Worm (Caenorhabditis elegans): Measurements from ENCODE around the gene ser-1.

Gene ser-1

ce11 chrX:16629773-16630172, 50.2 kb downstream of the ser-1 start (continued):
- no peak for TF ChIP-seq mes-4 (tag; optimal IDR thresholded peaks at IDR 0.05)
- no peak for TF ChIP-seq bed-2 (GFP tag; IDR thresholded peaks at IDR 0.05)
- TF ChIP-seq mxl-1 (tag; optimal IDR thresholded peaks at IDR 0.05) = no peak
- TF ChIP-seq ztf-25 (GFP tag; IDR thresholded peaks at IDR 0.05) = no peak
- TF ChIP-seq xnd-1 (tag; optimal IDR thresholded peaks at IDR 0.05) = no peak
- no peak for TF ChIP-seq lin-40 (tag; optimal IDR thresholded peaks at IDR 0.05)
- TF ChIP-seq die-1 (tag; optimal IDR thresholded peaks at IDR 0.05) = no peak
- TF ChIP-seq hmg-20 (GFP tag; IDR thresholded peaks at IDR 0.05) = no peak

DNA sequence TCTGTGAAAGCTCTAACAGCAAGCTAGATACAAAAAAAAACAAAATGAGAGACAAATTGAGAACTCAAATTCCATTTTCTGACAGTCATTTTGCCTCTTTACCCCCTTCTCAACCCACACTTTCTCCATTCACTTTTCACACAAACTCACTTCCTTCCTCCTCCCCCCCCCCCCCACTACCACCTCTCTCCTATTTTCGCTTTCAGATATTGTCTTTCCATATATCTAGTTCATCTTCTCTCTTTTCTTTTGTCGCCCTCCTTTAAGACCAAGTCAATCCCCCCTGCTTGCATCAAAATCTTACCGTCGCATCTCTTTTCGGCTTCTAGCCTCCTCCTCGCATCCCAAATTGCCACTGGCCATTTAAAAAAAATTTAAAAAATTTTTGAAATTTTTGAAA, 52.3 kb downstream of the ser-1 start:
- TF ChIP-seq nhr-80 (tag; optimal IDR thresholded peaks at IDR 0.05) (no peak), egrh-3 (GFP tag; IDR thresholded peaks at IDR 0.05) (no peak), egl-44 (GFP tag; IDR thresholded peaks at IDR 0.05) (no peak), egl-18 (GFP tag; IDR thresholded peaks at IDR 0.05) (no peak), F10E7.11 (tag; optimal IDR thresholded peaks at IDR 0.05) (no peak), nfya-1 (tag; optimal IDR thresholded peaks at IDR 0.05; ENCODE audit: borderline replicate concordance, insufficient read depth) (no peak), hrde-1 (tag; optimal IDR thresholded peaks at IDR 0.05; ENCODE audit: borderline replicate concordance) (no peak), lsl-1 (GFP tag; optimal IDR thresholded peaks at IDR 0.05) (no peak), tbx-9 (tag; optimal IDR thresholded peaks at IDR 0.05; ENCODE audit: borderline replicate concordance) (no peak), nfya-2 (GFP tag; IDR thresholded peaks at IDR 0.05) (no peak), aptf-2 (GFP tag; conservative IDR thresholded peaks at IDR 0.05) (no peak), Y79H2A.3 (GFP tag; conservative IDR thresholded peaks at IDR 0.05) (no peak), lag-1 (GFP tag; IDR thresholded peaks at IDR 0.05) (no peak)

DNA sequence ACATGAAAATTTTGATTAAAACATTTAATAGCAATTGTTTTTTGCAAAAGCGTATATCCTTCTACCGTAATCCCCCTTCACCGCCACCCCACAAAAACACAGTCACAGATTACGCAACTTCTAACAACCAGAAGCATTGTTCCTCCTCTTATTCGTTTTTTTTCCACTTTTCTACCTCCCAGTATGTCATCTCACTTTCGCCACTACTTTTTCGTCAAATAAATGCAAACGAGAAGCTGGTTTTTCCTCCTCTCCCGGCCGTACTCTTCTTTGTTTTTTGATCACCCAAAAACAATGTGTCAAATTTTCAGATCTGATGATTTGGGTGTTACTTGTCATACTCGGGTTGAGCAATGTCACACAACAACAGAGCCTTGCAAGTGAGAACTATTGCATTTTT, 53.5 kb downstream of the ser-1 start, which contains the start of gene C06G1.1:
C06G1.1 (plus strand) TSS at position 301 of the 400 bp plus-strand sequence.
- TF ChIP-seq mcd-1 (GFP tag; IDR thresholded peaks at IDR 0.05) (no peak), Y53G8AR.9 (GFP tag; conservative IDR thresholded peaks at IDR 0.05) (no peak), cebp-1 (GFP tag; IDR thresholded peaks at IDR 0.05) (no peak), cebp-1 (tag; optimal IDR thresholded peaks at IDR 0.05) (no peak), tbp1 (GFP tag; optimal IDR thresholded peaks at IDR 0.05) (no peak), snpc-1.1 (tag; optimal IDR thresholded peaks at IDR 0.05; ENCODE audit: insufficient read depth) (no peak), B0019.2 (GFP tag; conservative IDR thresholded peaks at IDR 0.05) (no peak), ztf-26 (tag; optimal IDR thresholded peaks at IDR 0.05) (no peak), F37B4.10 (GFP tag; IDR thresholded peaks at IDR 0.05) (no peak)

ce11 chrX:16634103-16634502, 54.6 kb downstream of the ser-1 start:
- TF ChIP-seq nhr-80 (tag; optimal IDR thresholded peaks at IDR 0.05) (peak; percentile 21), dpl-1 (GFP tag; optimal IDR thresholded peaks at IDR 0.05) (no peak)

DNA sequence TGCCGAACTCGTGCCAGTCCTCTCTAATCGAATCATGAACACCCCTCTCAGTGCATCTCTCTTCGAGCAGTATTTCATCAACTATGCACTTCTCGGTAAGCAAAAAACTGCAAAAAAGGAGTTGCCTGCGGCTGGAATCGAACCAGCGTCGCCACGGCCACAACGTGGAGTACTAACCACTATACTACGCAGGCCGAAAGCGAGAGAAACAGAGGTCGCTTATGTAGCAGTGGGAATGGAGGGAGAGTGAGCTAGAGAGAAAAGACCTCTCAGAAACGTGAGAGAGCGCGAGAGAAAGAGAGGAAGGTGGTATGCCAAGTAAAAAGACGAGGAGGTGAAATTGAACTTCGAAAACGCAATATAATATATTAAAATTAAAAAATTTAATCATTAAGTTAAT, 55.2 kb downstream of the ser-1 start:
- TF ChIP-seq egl-18 (GFP tag; IDR thresholded peaks at IDR 0.05) = peak; percentile 69; the same call in 1 of the 2 replicates
- TF ChIP-seq nhr-90 (tag; optimal IDR thresholded peaks at IDR 0.05) = peak; percentile 80
- no peak; the same call in 1 of the 2 replicates for TF ChIP-seq madf-6 (GFP tag; IDR thresholded peaks at IDR 0.05)
- peak; percentile 22 for TF ChIP-seq ceh-79 (tag; optimal IDR thresholded peaks at IDR 0.05)
- TF ChIP-seq athp-1 (tag; optimal IDR thresholded peaks at IDR 0.05) = peak; percentile 58
- peak; percentile 98 for TF ChIP-seq B0261.1 (tag; optimal IDR thresholded peaks at IDR 0.05)
- TF ChIP-seq cebp-2 (GFP tag; IDR thresholded peaks at IDR 0.05) = 0 out of 2 replicates have a peak, but pooled peaks have one; percentile 78
- TF ChIP-seq ekl-4 (GFP tag; IDR thresholded peaks at IDR 0.05) = peak; percentile 81
- TF ChIP-seq ztf-28 (GFP tag; IDR thresholded peaks at IDR 0.05) = 0 out of 2 replicates have a peak, but pooled peaks have one; percentile 18
- TF ChIP-seq F52B5.7 (tag; optimal IDR thresholded peaks at IDR 0.05) = peak; percentile 60
- no peak for TF ChIP-seq aptf-3 (GFP tag; IDR thresholded peaks at IDR 0.05)
- TF ChIP-seq lag-1 (GFP tag; IDR thresholded peaks at IDR 0.05) = no peak
- peak; percentile 30 for TF ChIP-seq hrde-1 (tag; optimal IDR thresholded peaks at IDR 0.05; ENCODE audit: borderline replicate concordance)
- peak; percentile 55 for TF ChIP-seq snpc-3.4 (tag; optimal IDR thresholded peaks at IDR 0.05)
- TF ChIP-seq ceh-27 (GFP tag; optimal IDR thresholded peaks at IDR 0.05) = peak; percentile 70

Measured in whole organism, young adult.